Worm (Caenorhabditis elegans): ENCODE data around the gene ilcr-1.

Gene ilcr-1

ce11 chrIV:14276160-14276559, at the start of gene ilcr-1:
Gene ilcr-1, plus strand, starts transcription at chrIV:14276460.
- TF ChIP-seq tbx-11 (GFP tag; IDR thresholded peaks at IDR 0.05) (no peak), flt-1 (GFP tag; IDR thresholded peaks at IDR 0.05) (no peak), aly-1 (tag; optimal IDR thresholded peaks at IDR 0.05) (no peak)

- TF ChIP-seq hmg-4 (GFP tag; optimal IDR thresholded peaks at IDR 0.05) = no peak
- TF ChIP-seq ceh-13 (GFP tag; optimal IDR thresholded peaks at IDR 0.05) = no peak
- TF ChIP-seq ama-1 (optimal IDR thresholded peaks at IDR 0.05) = no peak
- no peak for TF ChIP-seq aly-1 (tag; optimal IDR thresholded peaks at IDR 0.05)
These were observed 49.1 kb upstream of the ilcr-1 start for ce11 chrIV:14227138-14227537.

- TF ChIP-seq hmg-4 (GFP tag; optimal IDR thresholded peaks at IDR 0.05) (no peak), ceh-36 (tag; optimal IDR thresholded peaks at IDR 0.05) (no peak), hnd-1 (tag; optimal IDR thresholded peaks at IDR 0.05) (no peak), scrt-1 (GFP tag; IDR thresholded peaks at IDR 0.05) (no peak), ets-7 (tag; optimal IDR thresholded peaks at IDR 0.05) (no peak), tbx-11 (GFP tag; IDR thresholded peaks at IDR 0.05) (no peak), ama-1 (optimal IDR thresholded peaks at IDR 0.05) (no peak), F13C5.2 (tag; optimal IDR thresholded peaks at IDR 0.05) (no peak), hmbx-1 (tag; optimal IDR thresholded peaks at IDR 0.05) (no peak), pes-1 (GFP tag; IDR thresholded peaks at IDR 0.05) (no peak), sea-1 (GFP tag; conservative IDR thresholded peaks at IDR 0.05) (no peak), tbx-37 (GFP tag; conservative IDR thresholded peaks at IDR 0.05) (no peak), B0310.2 (tag; optimal IDR thresholded peaks at IDR 0.05) (no peak), aly-1 (tag; optimal IDR thresholded peaks at IDR 0.05) (no peak), tra-4 (tag; optimal IDR thresholded peaks at IDR 0.05) (no peak)
These were observed 48.2 kb upstream of the ilcr-1 start, which contains the start of gene F02H6.7 for ce11 chrIV:14228069-14228468. Gene F02H6.7, minus strand, starts transcription at chrIV:14228169.

ce11 chrIV:14230799-14231198, 45.5 kb upstream of the ilcr-1 start, which contains the start of gene F02H6.6:
Gene F02H6.6, minus strand, starts transcription at chrIV:14230899.
- TF ChIP-seq B0310.2 (tag; optimal IDR thresholded peaks at IDR 0.05) (no peak), ets-7 (tag; optimal IDR thresholded peaks at IDR 0.05) (no peak), ceh-13 (GFP tag; optimal IDR thresholded peaks at IDR 0.05) (no peak), aly-1 (tag; optimal IDR thresholded peaks at IDR 0.05) (no peak), tbx-37 (GFP tag; conservative IDR thresholded peaks at IDR 0.05) (no peak), hmbx-1 (tag; optimal IDR thresholded peaks at IDR 0.05) (no peak), flt-1 (GFP tag; IDR thresholded peaks at IDR 0.05) (no peak), F13C5.2 (tag; optimal IDR thresholded peaks at IDR 0.05) (no peak)

- TF ChIP-seq ceh-13 (GFP tag; optimal IDR thresholded peaks at IDR 0.05) = no peak
- no peak for TF ChIP-seq hmbx-1 (tag; optimal IDR thresholded peaks at IDR 0.05)
- no peak for TF ChIP-seq tbx-37 (GFP tag; conservative IDR thresholded peaks at IDR 0.05)
- no peak for TF ChIP-seq flt-1 (GFP tag; IDR thresholded peaks at IDR 0.05)
- TF ChIP-seq hnd-1 (tag; optimal IDR thresholded peaks at IDR 0.05) = no peak
- TF ChIP-seq pes-1 (GFP tag; IDR thresholded peaks at IDR 0.05) = no peak
- no peak for TF ChIP-seq ets-7 (tag; optimal IDR thresholded peaks at IDR 0.05)
- no peak for TF ChIP-seq ceh-36 (tag; optimal IDR thresholded peaks at IDR 0.05)
These were observed 37.3 kb upstream of the ilcr-1 start, which contains the start of gene Y64G10A.1 for ce11 chrIV:14238976-14239375. Gene Y64G10A.1, minus strand, starts transcription at chrIV:14239076.

ce11 chrIV:14241382-14242122, 34.7 kb upstream of the ilcr-1 start, which contains the start of gene Y64G10A.10:
Gene Y64G10A.10, minus strand, starts transcription at chrIV:14241432.
- no peak for TF ChIP-seq hnd-1 (tag; optimal IDR thresholded peaks at IDR 0.05)
- TF ChIP-seq F13C5.2 (tag; optimal IDR thresholded peaks at IDR 0.05) = no peak
- TF ChIP-seq tbx-11 (GFP tag; IDR thresholded peaks at IDR 0.05) = no peak
- no peak for TF ChIP-seq flt-1 (GFP tag; IDR thresholded peaks at IDR 0.05)
- no peak for TF ChIP-seq ama-1 (optimal IDR thresholded peaks at IDR 0.05)
- no peak for TF ChIP-seq hmg-4 (GFP tag; optimal IDR thresholded peaks at IDR 0.05)
- no peak for TF ChIP-seq ceh-36 (tag; optimal IDR thresholded peaks at IDR 0.05)
- TF ChIP-seq tra-4 (tag; optimal IDR thresholded peaks at IDR 0.05) = no peak
- no peak for TF ChIP-seq tbx-37 (GFP tag; conservative IDR thresholded peaks at IDR 0.05)
- TF ChIP-seq B0310.2 (tag; optimal IDR thresholded peaks at IDR 0.05) = no peak
- no peak for TF ChIP-seq ets-7 (tag; optimal IDR thresholded peaks at IDR 0.05)
- TF ChIP-seq scrt-1 (GFP tag; IDR thresholded peaks at IDR 0.05) = no peak
- TF ChIP-seq aly-1 (tag; optimal IDR thresholded peaks at IDR 0.05) = no peak
- no peak for TF ChIP-seq pes-1 (GFP tag; IDR thresholded peaks at IDR 0.05)
- no peak for TF ChIP-seq hmbx-1 (tag; optimal IDR thresholded peaks at IDR 0.05)
- no peak for TF ChIP-seq sea-1 (GFP tag; conservative IDR thresholded peaks at IDR 0.05)
- no peak for TF ChIP-seq ceh-13 (GFP tag; optimal IDR thresholded peaks at IDR 0.05)

ce11 chrIV:14244357-14244756, 31.9 kb upstream of the ilcr-1 start, which contains the start of gene Y64G10A.2:
Gene Y64G10A.2, minus strand, starts transcription at chrIV:14244457.
- no peak for TF ChIP-seq tbx-11 (GFP tag; IDR thresholded peaks at IDR 0.05)
- no peak for TF ChIP-seq B0310.2 (tag; optimal IDR thresholded peaks at IDR 0.05)
- no peak for TF ChIP-seq hmbx-1 (tag; optimal IDR thresholded peaks at IDR 0.05)
- no peak for TF ChIP-seq scrt-1 (GFP tag; IDR thresholded peaks at IDR 0.05)
- TF ChIP-seq hnd-1 (tag; optimal IDR thresholded peaks at IDR 0.05) = no peak
- no peak for TF ChIP-seq tra-4 (tag; optimal IDR thresholded peaks at IDR 0.05)
- no peak for TF ChIP-seq ama-1 (optimal IDR thresholded peaks at IDR 0.05)
- no peak for TF ChIP-seq aly-1 (tag; optimal IDR thresholded peaks at IDR 0.05)
- TF ChIP-seq sea-1 (GFP tag; conservative IDR thresholded peaks at IDR 0.05) = no peak
- no peak for TF ChIP-seq flt-1 (GFP tag; IDR thresholded peaks at IDR 0.05)
- TF ChIP-seq tbx-37 (GFP tag; conservative IDR thresholded peaks at IDR 0.05) = no peak
- no peak for TF ChIP-seq ceh-36 (tag; optimal IDR thresholded peaks at IDR 0.05)
- no peak for TF ChIP-seq ceh-13 (GFP tag; optimal IDR thresholded peaks at IDR 0.05)
- TF ChIP-seq ets-7 (tag; optimal IDR thresholded peaks at IDR 0.05) = no peak
- no peak for TF ChIP-seq F13C5.2 (tag; optimal IDR thresholded peaks at IDR 0.05)
- no peak for TF ChIP-seq hmg-4 (GFP tag; optimal IDR thresholded peaks at IDR 0.05)
